Fruit fly (Drosophila melanogaster) whole organism, embryonic: Measurements from ENCODE around the gene CG33647.

ENCODE experiments used
- Atf6 ChIP-seq: fragments of 200-800 bp; sonication (Bioruptor generic); IDR thresholded peaks from 2 replicates; pipeline ENCODE4 v1.3.6; 2022; ENCODE audit warnings: missing biosample characterization, missing genetic modification characterization
- B-H1 ChIP-seq: fragments of 200-800 bp; sonication (Bioruptor generic); IDR thresholded peaks from 3 replicates; pipeline ENCODE4 v1.3.6; 2022; ENCODE audit warnings: missing biosample characterization, missing genetic modification characterization
- CG10209 ChIP-seq: fragments of 200-800 bp; sonication (Bioruptor generic); optimal IDR thresholded peaks from 3 replicates; lab custom pipeline; 2017; ENCODE audit warnings: missing biosample characterization, mild to moderate bottlenecking, missing genetic modification characterization, missing genetic modification reagents
- CG4328 ChIP-seq: fragments of 200-800 bp; sonication (Bioruptor generic); optimal IDR thresholded peaks from 3 replicates; lab custom pipeline; 2017; ENCODE audit warnings: missing biosample characterization, missing genetic modification reagents, missing genetic modification characterization
- CG8944 ChIP-seq: fragments of 200-800 bp; sonication (Bioruptor generic); optimal IDR thresholded peaks from 3 replicates; lab custom pipeline; 2016; ENCODE audit warnings: missing biosample characterization, missing genetic modification characterization
- Oaz ChIP-seq: fragments of 200-800 bp; sonication (Bioruptor generic); IDR thresholded peaks from 2 replicates; pipeline ENCODE4 v1.3.6; 2022; ENCODE audit warnings: missing biosample characterization, missing genetic modification characterization
- gcm2 ChIP-seq: fragments of 200-800 bp; sonication (Bioruptor generic); optimal IDR thresholded peaks from 2 replicates; lab custom pipeline; 2016; ENCODE audit warnings: missing biosample characterization, missing genetic modification characterization
- ham ChIP-seq: fragments of 200-800 bp; sonication (Bioruptor generic); IDR thresholded peaks from 2 replicates; pipeline ENCODE4 v1.3.6; 2022; ENCODE audit warnings: missing biosample characterization, missing genetic modification characterization
- pho ChIP-seq: fragments of 200-800 bp; sonication (Bioruptor generic); optimal IDR thresholded peaks from 2 replicates; lab custom pipeline; 2016; ENCODE audit warnings: missing biosample characterization, missing genetic modification characterization
- slp2 ChIP-seq: fragments of 200-800 bp; sonication (Bioruptor generic); optimal IDR thresholded peaks from 2 replicates; lab custom pipeline; 2016; ENCODE audit warnings: missing biosample characterization, missing genetic modification characterization

dm6 chr3L:19191874-19192631 lies 44.1 kb upstream of the CG33647 start:
- TF ChIP-seq pho (GFP tag; lab: Kevin White, UChicago) (no peak), CG4328 (GFP tag; lab: Kevin White, UChicago) (peak; percentile 31), CG8944 (no peak), slp2 (GFP tag; lab: Kevin White, UChicago) (no peak), B-H1 (GFP tag; lab: Robert Waterston, UW) (no peak), gcm2 (GFP tag; lab: Kevin White, UChicago) (no peak), Oaz (GFP tag; lab: Robert Waterston, UW) (no peak), CG10209 (GFP tag; lab: Kevin White, UChicago) (no peak), Atf6 (GFP tag; lab: Robert Waterston, UW) (no peak), ham (GFP tag; lab: Robert Waterston, UW) (no peak)
